Fruit fly (Drosophila melanogaster) whole organism, larva: ENCODE results near the gene CG31468.

ENCODE experiments used
- noc ChIP-seq: fragments of 200-800 bp; sonication (Bioruptor generic); optimal IDR thresholded peaks from 3 replicates; lab custom pipeline; 2019; ENCODE audit warnings: missing biosample characterization, mild to moderate bottlenecking, missing genetic modification characterization, moderate library complexity

The CG31468 gene

dm6 chr3R:23725711-23726349 lies 25.7 kb upstream of the CG31468 start:
- peak; percentile 61 for TF ChIP-seq noc (tag; lab: Kevin White, UChicago)

dm6 chr3R:23724843-23725506 lies 24.8 kb upstream of the CG31468 start:
- TF ChIP-seq noc (tag; lab: Kevin White, UChicago) = peak; percentile 90

- TF ChIP-seq noc (tag; lab: Kevin White, UChicago) = no peak
These were observed 23.4 kb upstream of the CG31468 start for dm6 chr3R:23723381-23724034.

dm6 chr3R:23722680-23723372 lies 22.7 kb upstream of the CG31468 start, which contains the start of gene CG10365:
TSS of gene CG10365 (plus strand) at chr3R:23723331.
- peak; percentile 89 for TF ChIP-seq noc (tag; lab: Kevin White, UChicago)

DNA sequence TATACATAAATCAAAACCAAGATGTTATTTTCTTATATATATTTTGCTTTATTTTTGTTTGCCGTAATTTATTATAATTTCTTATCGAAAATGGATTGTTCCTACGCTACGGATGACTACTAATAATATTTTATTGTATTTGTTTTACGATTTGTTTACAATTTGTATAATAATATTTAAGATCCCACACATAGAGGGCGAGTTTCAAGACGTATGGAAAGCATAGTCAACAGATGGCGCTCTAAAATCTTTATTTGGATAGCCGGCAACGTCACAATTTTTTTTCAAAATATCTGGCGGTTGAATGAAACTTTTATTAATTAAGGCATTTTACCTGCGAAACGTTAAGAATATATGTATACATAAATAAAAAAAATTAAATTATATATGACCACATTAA lies 21.8 kb upstream of the CG31468 start:
- TF ChIP-seq noc (tag; lab: Kevin White, UChicago) = peak; percentile 44

DNA sequence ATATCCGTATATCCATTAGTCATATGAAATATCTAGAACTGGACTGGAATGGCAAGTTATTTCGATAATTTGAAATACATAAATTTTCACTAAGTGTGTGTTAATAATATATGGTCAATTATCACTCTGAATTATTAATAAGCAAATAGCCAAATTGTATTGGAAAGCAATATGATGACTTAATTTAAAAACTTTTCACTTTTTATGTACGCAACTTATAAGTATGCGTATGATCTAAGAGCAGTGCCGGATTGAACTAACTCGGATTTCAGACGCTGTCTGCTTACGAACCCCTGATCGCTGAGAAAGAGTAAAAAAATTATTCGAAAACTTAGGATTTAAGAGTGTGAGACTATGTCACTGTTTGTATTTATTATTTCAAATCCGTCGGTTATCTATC lies 21.4 kb upstream of the CG31468 start, which contains the start of gene CG10232:
Gene CG10232 (minus strand): TSS at position 101 of the 400 bp plus-strand sequence.
- no peak for TF ChIP-seq noc (tag; lab: Kevin White, UChicago)

- no peak for TF ChIP-seq noc (tag; lab: Kevin White, UChicago)
These were observed 18.3 kb upstream of the CG31468 start, which contains the start of gene nau for dm6 chr3R:23718297-23718941. TSS of gene nau (minus strand) at chr3R:23718357.

DNA sequence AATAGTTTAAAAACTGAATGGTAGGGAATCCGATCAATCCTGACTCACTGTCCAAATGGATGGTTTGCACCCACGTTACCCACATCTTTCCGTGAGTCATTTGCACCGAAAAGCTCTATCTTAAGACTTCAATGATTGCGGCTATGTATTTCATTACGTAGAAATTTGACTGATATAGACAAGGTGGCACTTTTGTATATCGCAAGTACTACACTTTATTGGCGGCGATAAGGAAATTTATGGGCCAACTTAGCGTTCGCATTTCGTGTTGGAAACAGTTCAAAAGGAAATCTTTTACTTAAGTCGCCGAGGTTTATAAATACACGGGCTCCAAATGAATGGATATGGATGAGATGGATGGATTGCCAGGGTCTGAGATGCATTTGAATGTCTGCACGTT lies 14.7 kb upstream of the CG31468 start:
- peak; percentile 42 for TF ChIP-seq noc (tag; lab: Kevin White, UChicago)

- TF ChIP-seq noc (tag; lab: Kevin White, UChicago) = no peak
These were observed 13.7 kb upstream of the CG31468 start for dm6 chr3R:23713901-23714300.

DNA sequence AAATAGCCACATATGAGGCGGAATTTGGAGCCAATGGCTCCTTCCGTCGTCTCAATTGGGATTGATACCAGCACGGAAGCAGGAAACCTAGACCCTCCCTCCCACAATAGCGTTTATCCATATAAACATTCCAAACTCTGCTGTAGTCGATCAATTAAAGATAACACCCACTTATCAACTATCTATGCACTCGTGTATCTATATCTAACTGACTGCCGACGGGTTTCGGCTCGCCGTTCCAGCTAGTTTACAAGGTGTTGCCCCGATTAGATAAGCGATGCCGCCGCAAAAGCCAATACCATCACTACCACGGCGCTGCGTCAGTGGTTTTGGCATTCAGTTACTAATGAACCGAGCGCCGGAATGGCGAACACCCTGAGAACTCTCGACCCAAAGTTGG lies 11.0 kb upstream of the CG31468 start, which contains the start of gene CG10300:
Gene CG10300 (plus strand): TSS at position 333 of the 400 bp plus-strand sequence.
- TF ChIP-seq noc (tag; lab: Kevin White, UChicago) = no peak

DNA sequence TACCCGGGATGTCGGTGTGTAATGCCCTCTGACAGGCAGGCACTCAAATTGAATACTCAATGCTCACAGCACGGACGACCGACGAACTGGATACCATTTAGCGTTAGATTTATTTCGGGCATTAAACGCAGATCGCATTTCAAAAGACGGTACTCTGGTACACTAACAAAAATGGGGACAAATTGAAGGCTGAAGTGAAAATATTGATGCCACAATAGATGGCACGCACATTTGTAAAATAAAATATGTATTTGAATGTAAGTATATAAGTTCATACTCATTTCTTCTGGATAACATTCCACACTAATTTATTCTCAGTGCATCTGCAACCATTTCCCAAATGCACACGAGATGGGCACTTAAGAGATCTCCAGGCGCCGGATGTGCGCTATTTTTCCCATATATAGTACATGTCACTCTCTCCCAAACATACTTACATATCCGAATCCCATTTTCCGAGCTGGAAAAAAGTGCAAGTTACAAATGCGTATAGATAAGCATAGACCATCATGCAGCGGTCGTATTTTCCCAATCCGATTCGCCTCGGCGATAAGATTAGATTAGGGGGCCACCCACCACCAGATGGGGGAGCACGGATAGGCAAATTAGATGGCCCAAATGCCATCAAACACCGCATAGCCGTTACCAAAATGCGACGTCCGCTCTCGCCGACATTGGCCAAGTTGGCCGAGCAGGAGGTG lies 9.5 kb upstream of the CG31468 start, which contains the start of gene CG10301:
Gene CG10301 (plus strand): TSS at position 651 of the 701 bp plus-strand sequence.
- no peak for TF ChIP-seq noc (tag; lab: Kevin White, UChicago)

DNA sequence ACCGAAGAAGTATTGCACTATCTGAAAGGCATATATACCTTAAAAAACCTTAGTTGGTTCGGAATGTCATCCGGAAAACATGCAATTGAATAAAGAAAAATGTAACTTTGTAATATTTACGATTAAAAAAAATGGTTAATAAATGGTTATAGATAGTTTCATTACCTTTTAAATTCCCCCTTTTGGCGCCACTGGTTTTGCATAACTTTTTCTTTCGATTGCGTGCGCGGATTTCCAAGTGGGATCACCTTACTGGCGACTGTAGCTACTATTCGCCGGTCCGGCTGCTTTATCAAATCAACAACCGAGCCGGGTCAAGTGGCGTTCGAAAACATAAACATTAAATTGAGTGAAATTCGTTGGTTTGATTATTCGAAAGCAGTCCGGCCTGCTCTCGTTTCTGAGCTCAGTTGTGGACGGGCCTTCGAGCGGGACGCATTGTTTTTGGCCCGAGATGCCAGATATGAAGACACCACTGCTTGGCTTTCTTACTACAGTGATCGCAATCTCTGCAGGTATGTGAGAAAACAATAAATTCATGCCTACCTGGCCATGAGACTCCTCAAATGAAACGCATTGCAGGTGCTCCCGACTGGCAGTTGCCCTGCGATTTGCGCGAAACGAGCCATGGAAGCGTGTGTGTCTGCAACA lies 4.4 kb upstream of the CG31468 start, which contains the start of gene Gba1b:
Gene Gba1b (plus strand): TSS at position 422 of the 651 bp plus-strand sequence.
- TF ChIP-seq noc (tag; lab: Kevin White, UChicago) = no peak

DNA sequence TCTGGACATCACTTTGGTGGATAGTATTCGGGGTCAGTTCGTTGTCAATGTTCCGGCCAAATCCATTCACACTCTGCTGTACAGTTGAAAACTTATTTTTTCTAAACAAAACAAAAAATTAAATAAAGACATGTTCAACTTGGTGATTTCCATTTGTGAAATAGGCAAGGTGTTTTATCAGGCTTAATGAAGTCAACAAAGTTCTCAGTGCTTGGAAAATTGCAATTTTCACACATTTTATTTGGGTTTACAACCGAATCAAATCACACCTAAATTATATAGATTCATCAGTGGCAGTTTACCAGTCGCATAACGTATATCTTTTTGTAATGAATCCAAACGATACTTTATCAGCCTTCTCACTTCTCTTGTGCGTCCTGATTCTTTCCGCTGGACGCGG lies 2.3 kb upstream of the CG31468 start, which contains the start of gene Qsox4:
Gene Qsox4 (plus strand): TSS at position 301 of the 400 bp plus-strand sequence.
- no peak for TF ChIP-seq noc (tag; lab: Kevin White, UChicago)

DNA sequence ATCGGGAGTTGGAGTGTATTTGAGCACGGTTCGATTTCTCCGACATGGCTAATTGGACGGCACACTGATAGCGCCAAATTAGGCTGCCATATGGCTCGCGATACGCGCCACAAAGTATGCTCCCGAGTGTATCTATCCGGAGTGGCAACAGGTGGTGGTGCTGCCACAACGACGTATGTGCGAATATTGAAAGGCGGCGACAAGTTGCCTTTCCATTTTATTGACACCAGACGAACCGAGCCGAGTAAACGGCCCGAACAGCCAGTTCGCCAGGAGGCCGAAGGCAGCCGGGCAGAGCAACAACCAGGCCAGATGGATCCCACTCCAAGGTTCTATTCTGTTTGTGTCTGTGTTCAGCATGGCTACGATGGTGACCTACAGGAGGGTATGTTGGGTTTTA lies 1.3 kb downstream of the CG31468 start, which contains the start of gene prt:
Gene prt (minus strand): TSS at position 193 of the 400 bp plus-strand sequence.
- no peak for TF ChIP-seq noc (tag; lab: Kevin White, UChicago)
